Worm (Caenorhabditis elegans) whole organism, late embryonic: ENCODE measurements around the gene F22E5.12.
"Not testable (repeated sequence)": the region's sequence is repeated elsewhere in the genome, so short reads cannot be mapped to it uniquely, and the experiment has no call there.

Experiments
- ceh-30 ChIP-seq: fragments of 150-350 bp; optimal IDR thresholded peaks from 2 replicates; lab custom pipeline; 2014; ENCODE audit warnings: missing biosample characterization, missing genetic modification characterization
- ceh-31 ChIP-seq: sonication (generic microtip); optimal IDR thresholded peaks from 2 replicates; lab custom pipeline; 2016; ENCODE audit warnings: missing genetic modification characterization, missing compliant biosample characterization
- dmd-4 ChIP-seq: sonication (generic microtip); optimal IDR thresholded peaks from 2 replicates; lab custom pipeline; 2016; ENCODE audit warnings: borderline replicate concordance, missing genetic modification characterization, missing compliant biosample characterization
- dve-1 ChIP-seq: sonication (generic microtip); optimal IDR thresholded peaks from 2 replicates; lab custom pipeline; 2017; ENCODE audit warnings: antibody characterized with exemption, mild to moderate bottlenecking, missing genetic modification characterization, missing compliant biosample characterization
- elt-2 ChIP-seq: sonication (generic microtip); optimal IDR thresholded peaks from 2 replicates; lab custom pipeline; 2016; ENCODE audit warnings: missing genetic modification reagents, missing genetic modification characterization, missing compliant biosample characterization
- eyg-1 ChIP-seq: sonication (generic microtip); optimal IDR thresholded peaks from 2 replicates; lab custom pipeline; 2016; ENCODE audit warnings: missing genotype, missing genetic modification characterization, missing compliant biosample characterization
- hlh-15 ChIP-seq: sonication (generic microtip); optimal IDR thresholded peaks from 2 replicates; lab custom pipeline; 2016; ENCODE audit warnings: missing genetic modification characterization, missing compliant biosample characterization
- madf-2 ChIP-seq: sonication (generic microtip); optimal IDR thresholded peaks from 2 replicates; lab custom pipeline; 2017; ENCODE audit warnings: missing genetic modification characterization, missing compliant biosample characterization
- nhr-11 ChIP-seq: fragments of 150-350 bp; optimal IDR thresholded peaks from 2 replicates; lab custom pipeline; 2014; ENCODE audit warnings: missing biosample characterization, missing genetic modification characterization
- pqm-1 ChIP-seq: sonication (generic microtip); optimal IDR thresholded peaks from 2 replicates; lab custom pipeline; 2016; ENCODE audit warnings: missing genetic modification characterization, missing compliant biosample characterization
- ref-2 ChIP-seq: sonication (generic microtip); optimal IDR thresholded peaks from 2 replicates; lab custom pipeline; 2016; ENCODE audit warnings: missing genetic modification characterization, missing compliant biosample characterization
- unc-3 ChIP-seq, 2 experiments: fragments of 200-800 bp in 1 of 2; sonication (Bioruptor generic) in 1 of 2; sonication (generic microtip) in 1 of 2; conservative IDR thresholded peaks in 1 of 2; optimal IDR thresholded peaks in 1 of 2; 2 replicates each; pipeline versions ENCODE4 v1.3.6 to Lab custom; 2016 to 2022; ENCODE audit warnings: missing compliant biosample characterization in 2 of 2, missing genetic modification characterization in 2 of 2, missing genetic modification reagents in 1 of 2
- unc-55 ChIP-seq: sonication (generic microtip); optimal IDR thresholded peaks from 2 replicates; lab custom pipeline; 2017; ENCODE audit warnings: missing biosample characterization, missing genetic modification reagents, missing genetic modification characterization
- ztf-16 ChIP-seq: sonication (generic microtip); optimal IDR thresholded peaks from 2 replicates; lab custom pipeline; 2017; ENCODE audit warnings: missing genetic modification characterization, missing compliant biosample characterization

ce11 chrII:2622936-2623452 lies 23.7 kb downstream of the F22E5.12 start, which contains the start of gene D2062.4:
- not testable (repeated sequence) for TF ChIP-seq unc-55 (GFP tag; lab: Kevin White, UChicago); hlh-15 (tag; lab: Kevin White, UChicago); ztf-16 (tag; lab: Kevin White, UChicago); dve-1 (tag; lab: Kevin White, UChicago); madf-2 (tag; lab: Kevin White, UChicago); nhr-11 (tag; lab: Kevin White, UChicago); ceh-31 (tag; lab: Kevin White, UChicago); ceh-30; ref-2 (tag; lab: Kevin White, UChicago); pqm-1 (tag; lab: Kevin White, UChicago); unc-3 (GFP tag; conservative IDR thresholded peaks at IDR 0.05; lab: Robert Waterston, UW); unc-3 (tag; optimal IDR thresholded peaks at IDR 0.05; lab: Kevin White, UChicago); elt-2; eyg-1; dmd-4
